Worm (Caenorhabditis elegans) whole organism, late embryonic: ENCODE measurements around the gene C08G5.6.

Experiments
- C38D4.7 ChIP-seq: fragments of 200-800 bp; sonication (Bioruptor generic); optimal IDR thresholded peaks from 2 replicates; lab custom pipeline; 2018; ENCODE audit warnings: mild to moderate bottlenecking, missing genetic modification characterization, moderate library complexity, missing compliant biosample characterization
- K02D7.2 ChIP-seq: sonication (generic microtip); optimal IDR thresholded peaks from 2 replicates; lab custom pipeline; 2017; ENCODE audit warnings: mild to moderate bottlenecking, missing genetic modification characterization, missing compliant biosample characterization
- K09A11.1 ChIP-seq: sonication (generic microtip); optimal IDR thresholded peaks from 2 replicates; lab custom pipeline; 2017; ENCODE audit warnings: antibody characterized with exemption, mild to moderate bottlenecking, missing genetic modification characterization, missing compliant biosample characterization; ENCODE audit not compliant: insufficient read depth
- ama-1 ChIP-seq: fragments of 150-350 bp; optimal IDR thresholded peaks from 2 replicates; lab custom pipeline; 2014
- ceh-34 ChIP-seq: sonication (generic microtip); optimal IDR thresholded peaks from 2 replicates; lab custom pipeline; 2016; ENCODE audit warnings: mild to moderate bottlenecking, missing genetic modification characterization, missing compliant biosample characterization
- dve-1 ChIP-seq: sonication (generic microtip); optimal IDR thresholded peaks from 2 replicates; lab custom pipeline; 2017; ENCODE audit warnings: antibody characterized with exemption, mild to moderate bottlenecking, missing genetic modification characterization, missing compliant biosample characterization
- fkh-10 ChIP-seq: fragments of 150-350 bp; optimal IDR thresholded peaks from 2 replicates; lab custom pipeline; 2014; ENCODE audit warnings: missing biosample characterization, missing genetic modification reagents, missing genetic modification characterization
- nfya-1 ChIP-seq: sonication (generic microtip); optimal IDR thresholded peaks from 2 replicates; lab custom pipeline; 2017; ENCODE audit warnings: missing genetic modification characterization, mild to moderate bottlenecking, missing compliant biosample characterization, antibody characterized with exemption, moderate library complexity
- pros-1 ChIP-seq: fragments of 150-350 bp; optimal IDR thresholded peaks from 2 replicates; lab custom pipeline; 2014; ENCODE audit warnings: missing biosample characterization, missing genetic modification reagents, missing genetic modification characterization
- rnt-1 ChIP-seq: sonication (generic microtip); optimal IDR thresholded peaks from 2 replicates; lab custom pipeline; 2016; ENCODE audit warnings: missing genetic modification characterization, missing compliant biosample characterization
- unc-86 ChIP-seq: sonication (generic microtip); optimal IDR thresholded peaks from 2 replicates; lab custom pipeline; 2016; ENCODE audit warnings: missing genetic modification characterization, missing compliant biosample characterization

- no peak for TF ChIP-seq unc-86 (tag; lab: Kevin White, UChicago)
- no peak for TF ChIP-seq nfya-1 (tag; lab: Kevin White, UChicago)
- no peak for TF ChIP-seq ama-1 (lab: Kevin White, UChicago)
- TF ChIP-seq K09A11.1 (tag; lab: Kevin White, UChicago), result no peak
- no peak for TF ChIP-seq fkh-10
- no peak for TF ChIP-seq rnt-1
- no peak for TF ChIP-seq pros-1 (tag; lab: Kevin White, UChicago)
- TF ChIP-seq C38D4.7 (GFP tag; lab: Kevin White, UChicago), result no peak
- no peak for TF ChIP-seq K02D7.2
- no peak for TF ChIP-seq dve-1
- TF ChIP-seq ceh-34 (tag; lab: Kevin White, UChicago), result no peak
These were observed 18.5 kb upstream of the C08G5.6 start for ce11 chrII:751850-752249.
